Fruit fly (Drosophila melanogaster) whole organism, embryonic: ENCODE measurements around the gene CG31898.
A peak's percentile ranks its signal among the peaks of the same experiment; 100 is the strongest.

Experiments used
- B-H1 ChIP-seq: fragments of 200-800 bp; sonication (Bioruptor generic); IDR thresholded peaks from 3 replicates; pipeline ENCODE4 v1.3.6; 2022; ENCODE audit warnings: missing biosample characterization, missing genetic modification characterization
- Blimp-1 ChIP-seq: fragments of 200-800 bp; sonication (Bioruptor generic); optimal IDR thresholded peaks from 3 replicates; lab custom pipeline; 2018; ENCODE audit warnings: missing biosample characterization, missing genetic modification characterization, mild to moderate bottlenecking, moderate library complexity, missing genetic modification reagents
- CG10274 ChIP-seq: fragments of 200-800 bp; sonication (Bioruptor generic); optimal IDR thresholded peaks from 3 replicates; lab custom pipeline; 2017; ENCODE audit warnings: missing biosample characterization, mild to moderate bottlenecking, missing genetic modification characterization
- CG10565 ChIP-seq: fragments of 200-800 bp; sonication (Bioruptor generic); optimal IDR thresholded peaks from 3 replicates; lab custom pipeline; 2016; ENCODE audit warnings: missing biosample characterization, mild to moderate bottlenecking, missing genetic modification characterization
- CG10979 ChIP-seq: fragments of 200-800 bp; sonication (Bioruptor generic); optimal IDR thresholded peaks from 2 replicates; lab custom pipeline; 2018; ENCODE audit warnings: missing biosample characterization, mild to moderate bottlenecking, missing genetic modification characterization, moderate library complexity
- CG12769 ChIP-seq: fragments of 200-800 bp; sonication (Bioruptor generic); optimal IDR thresholded peaks from 2 replicates; lab custom pipeline; 2019; ENCODE audit warnings: missing biosample characterization, mild to moderate bottlenecking, missing genetic modification characterization, moderate library complexity
- CG17359 ChIP-seq: fragments of 200-800 bp; sonication (Bioruptor generic); optimal IDR thresholded peaks from 3 replicates; lab custom pipeline; 2018; ENCODE audit warnings: missing biosample characterization, mild to moderate bottlenecking, missing genetic modification characterization, moderate library complexity
- CG17802 ChIP-seq: fragments of 200-800 bp; sonication (Bioruptor generic); optimal IDR thresholded peaks from 2 replicates; lab custom pipeline; 2018; ENCODE audit warnings: missing biosample characterization, mild to moderate bottlenecking, missing genetic modification characterization, moderate library complexity
- CG17829 ChIP-seq: fragments of 200-800 bp; optimal IDR thresholded peaks from 2 replicates; lab custom pipeline; 2019; ENCODE audit warnings: missing biosample characterization, mild to moderate bottlenecking, missing genetic modification characterization, moderate library complexity
- CG18262 ChIP-seq: fragments of 200-800 bp; optimal IDR thresholded peaks from 3 replicates; lab custom pipeline; 2019; ENCODE audit warnings: missing biosample characterization, mild to moderate bottlenecking, missing genetic modification characterization, moderate library complexity
- CG2116 ChIP-seq: fragments of 200-800 bp; sonication (Bioruptor generic); optimal IDR thresholded peaks from 3 replicates; lab custom pipeline; 2018; ENCODE audit warnings: missing biosample characterization, mild to moderate bottlenecking, missing genetic modification characterization
- CG30431 ChIP-seq: fragments of 200-800 bp; sonication (Bioruptor generic); optimal IDR thresholded peaks from 2 replicates; lab custom pipeline; 2017; ENCODE audit warnings: missing biosample characterization, missing genetic modification characterization
- CG3065 ChIP-seq: fragments of 200-800 bp; sonication (Bioruptor generic); optimal IDR thresholded peaks from 2 replicates; lab custom pipeline; 2016; ENCODE audit warnings: missing biosample characterization, missing genetic modification characterization
- CG31441 ChIP-seq: fragments of 200-800 bp; sonication (Bioruptor generic); IDR thresholded peaks from 2 replicates; pipeline ENCODE4 v1.3.6; 2022; ENCODE audit warnings: missing biosample characterization, missing genetic modification characterization
- CG3995 ChIP-seq: fragments of 200-800 bp; sonication (Bioruptor generic); optimal IDR thresholded peaks from 3 replicates; lab custom pipeline; 2016; ENCODE audit warnings: missing biosample characterization, missing genetic modification characterization
- CG4328 ChIP-seq: fragments of 200-800 bp; sonication (Bioruptor generic); optimal IDR thresholded peaks from 3 replicates; lab custom pipeline; 2017; ENCODE audit warnings: missing biosample characterization, missing genetic modification reagents, missing genetic modification characterization
- CG6175 ChIP-seq: fragments of 200-800 bp; sonication (Bioruptor generic); IDR thresholded peaks from 3 replicates; pipeline ENCODE4 v1.3.6; 2022; ENCODE audit warnings: missing biosample characterization, missing genetic modification characterization
- CG9215 ChIP-seq: fragments of 200-800 bp; sonication (Bioruptor generic); IDR thresholded peaks from 2 replicates; pipeline ENCODE4 v1.3.6; 2022; ENCODE audit warnings: missing biosample characterization, missing genetic modification characterization
- D19B ChIP-seq: fragments of 200-800 bp; sonication (Bioruptor generic); optimal IDR thresholded peaks from 2 replicates; lab custom pipeline; 2017; ENCODE audit warnings: missing biosample characterization, mild to moderate bottlenecking, missing genetic modification characterization
- H15 ChIP-seq: fragments of 200-800 bp; sonication (Bioruptor generic); IDR thresholded peaks from 3 replicates; pipeline ENCODE4 v1.3.6; 2022; ENCODE audit warnings: missing biosample characterization, missing genetic modification characterization
- HLH4C ChIP-seq: fragments of 200-800 bp; sonication (Bioruptor generic); IDR thresholded peaks from 3 replicates; pipeline ENCODE4 v1.3.6; 2022; ENCODE audit warnings: missing biosample characterization, missing genetic modification characterization; ENCODE audit not compliant: partially characterized antibody
- Hsf ChIP-seq: fragments of 200-800 bp; sonication (Bioruptor generic); optimal IDR thresholded peaks from 3 replicates; lab custom pipeline; 2016; ENCODE audit warnings: missing biosample characterization, missing genetic modification characterization
- Lim3 ChIP-seq: fragments of 200-800 bp; sonication (Bioruptor generic); IDR thresholded peaks from 2 replicates; pipeline ENCODE4 v1.3.6; 2022; ENCODE audit warnings: missing biosample characterization, missing genetic modification characterization
- NK7.1 ChIP-seq: fragments of 200-800 bp; sonication (Bioruptor generic); optimal IDR thresholded peaks from 3 replicates; lab custom pipeline; 2016; ENCODE audit warnings: missing biosample characterization, missing genetic modification characterization
- Nf-YA ChIP-seq: fragments of 200-800 bp; sonication (Bioruptor generic); IDR thresholded peaks from 2 replicates; pipeline ENCODE4 v1.3.6; 2022; ENCODE audit warnings: missing biosample characterization, missing genetic modification characterization
- PHDP ChIP-seq: fragments of 200-800 bp; sonication (Bioruptor generic); optimal IDR thresholded peaks from 3 replicates; lab custom pipeline; 2018; ENCODE audit warnings: missing biosample characterization, mild to moderate bottlenecking, missing genetic modification characterization, moderate library complexity
- Side ChIP-seq: fragments of 200-800 bp; sonication (Bioruptor generic); optimal IDR thresholded peaks from 2 replicates; lab custom pipeline; 2016; ENCODE audit warnings: missing biosample characterization, missing genetic modification characterization
- Six4 ChIP-seq: fragments of 200-800 bp; sonication (Bioruptor generic); optimal IDR thresholded peaks from 2 replicates; lab custom pipeline; 2016; ENCODE audit warnings: missing biosample characterization, missing genetic modification characterization
- Ssrp ChIP-seq: fragments of 200-800 bp; sonication (Bioruptor generic); optimal IDR thresholded peaks from 2 replicates; lab custom pipeline; 2018; ENCODE audit warnings: missing biosample characterization, mild to moderate bottlenecking, missing genetic modification characterization, moderate library complexity
- Xbp1 ChIP-seq: fragments of 200-800 bp; sonication (Bioruptor generic); optimal IDR thresholded peaks from 3 replicates; lab custom pipeline; 2016; ENCODE audit warnings: missing biosample characterization, mild to moderate bottlenecking, missing genetic modification characterization
- Xrp1 ChIP-seq: fragments of 200-800 bp; sonication (Bioruptor generic); IDR thresholded peaks from 2 replicates; pipeline ENCODE4 v1.3.6; 2022; ENCODE audit warnings: missing biosample characterization, missing genetic modification characterization
- ab ChIP-seq: fragments of 200-800 bp; sonication (Bioruptor generic); optimal IDR thresholded peaks from 2 replicates; lab custom pipeline; 2016; ENCODE audit warnings: missing biosample characterization, missing genetic modification characterization
- bbx ChIP-seq: fragments of 200-800 bp; sonication (Bioruptor generic); IDR thresholded peaks from 2 replicates; pipeline ENCODE4 v1.3.6; 2022; ENCODE audit warnings: missing biosample characterization, missing genetic modification characterization; ENCODE audit not compliant: partially characterized antibody
- cg ChIP-seq: fragments of 200-800 bp; sonication (Bioruptor generic); optimal IDR thresholded peaks from 3 replicates; lab custom pipeline; 2019; ENCODE audit warnings: missing biosample characterization, mild to moderate bottlenecking, missing genetic modification characterization, moderate library complexity
- chinmo ChIP-seq: fragments of 200-800 bp; sonication (Bioruptor generic); IDR thresholded peaks from 4 replicates; pipeline ENCODE4 v1.3.6; 2022; ENCODE audit warnings: missing biosample characterization, missing genetic modification characterization; ENCODE audit not compliant: partially characterized antibody
- dati ChIP-seq: fragments of 200-800 bp; sonication (Bioruptor generic); IDR thresholded peaks from 2 replicates; pipeline ENCODE4 v1.3.6; 2022; ENCODE audit warnings: missing biosample characterization, missing genetic modification characterization
- eyg ChIP-seq: fragments of 200-800 bp; sonication (Bioruptor generic); optimal IDR thresholded peaks from 3 replicates; lab custom pipeline; 2016; ENCODE audit warnings: missing biosample characterization, missing genetic modification characterization
- ftz-f1 ChIP-seq: fragments of 200-800 bp; sonication (Bioruptor generic); optimal IDR thresholded peaks from 2 replicates; lab custom pipeline; 2016; ENCODE audit warnings: missing biosample characterization, missing genetic modification characterization
- h ChIP-seq: fragments of >200 bp; optimal IDR thresholded peaks from 2 replicates; lab custom pipeline; 2017
- insv ChIP-seq, 2 experiments: fragments of 200-800 bp; sonication (Bioruptor generic); optimal IDR thresholded peaks; 3 replicates each; lab custom pipeline; 2016 to 2018; ENCODE audit warnings: missing biosample characterization in 2 of 2, missing genetic modification characterization in 2 of 2
- lilli ChIP-seq: fragments of 200-800 bp; sonication (Bioruptor generic); optimal IDR thresholded peaks from 3 replicates; lab custom pipeline; 2016; ENCODE audit warnings: missing biosample characterization, missing genetic modification characterization
- phol ChIP-seq: fragments of 200-800 bp; sonication (Bioruptor generic); optimal IDR thresholded peaks from 3 replicates; lab custom pipeline; 2018; ENCODE audit warnings: missing biosample characterization, mild to moderate bottlenecking, missing genetic modification characterization, moderate library complexity
- pros ChIP-seq: fragments of 200-800 bp; sonication (Bioruptor generic); optimal IDR thresholded peaks from 3 replicates; lab custom pipeline; 2019; ENCODE audit warnings: missing biosample characterization, mild to moderate bottlenecking, missing genetic modification characterization, moderate library complexity
- rib ChIP-seq: fragments of 200-800 bp; sonication (Bioruptor generic); IDR thresholded peaks from 2 replicates; pipeline ENCODE4 v1.3.6; 2022; ENCODE audit warnings: missing biosample characterization, missing genetic modification characterization
- slbo ChIP-seq: fragments of 200-800 bp; sonication (Bioruptor generic); IDR thresholded peaks from 2 replicates; pipeline ENCODE4 v1.3.6; 2022; ENCODE audit warnings: missing biosample characterization, missing genetic modification characterization
- slp2 ChIP-seq: fragments of 200-800 bp; sonication (Bioruptor generic); optimal IDR thresholded peaks from 2 replicates; lab custom pipeline; 2016; ENCODE audit warnings: missing biosample characterization, missing genetic modification characterization
- twi ChIP-seq: fragments of 200-800 bp; optimal IDR thresholded peaks from 2 replicates; lab custom pipeline; 2019; ENCODE audit warnings: missing biosample characterization, mild to moderate bottlenecking, missing genetic modification characterization, moderate library complexity
- vnd ChIP-seq: fragments of 200-800 bp; sonication (Bioruptor generic); IDR thresholded peaks from 3 replicates; pipeline ENCODE4 v1.3.6; 2022; ENCODE audit warnings: missing biosample characterization, missing genetic modification characterization; ENCODE audit not compliant: partially characterized antibody

CG31898 gene

DNA sequence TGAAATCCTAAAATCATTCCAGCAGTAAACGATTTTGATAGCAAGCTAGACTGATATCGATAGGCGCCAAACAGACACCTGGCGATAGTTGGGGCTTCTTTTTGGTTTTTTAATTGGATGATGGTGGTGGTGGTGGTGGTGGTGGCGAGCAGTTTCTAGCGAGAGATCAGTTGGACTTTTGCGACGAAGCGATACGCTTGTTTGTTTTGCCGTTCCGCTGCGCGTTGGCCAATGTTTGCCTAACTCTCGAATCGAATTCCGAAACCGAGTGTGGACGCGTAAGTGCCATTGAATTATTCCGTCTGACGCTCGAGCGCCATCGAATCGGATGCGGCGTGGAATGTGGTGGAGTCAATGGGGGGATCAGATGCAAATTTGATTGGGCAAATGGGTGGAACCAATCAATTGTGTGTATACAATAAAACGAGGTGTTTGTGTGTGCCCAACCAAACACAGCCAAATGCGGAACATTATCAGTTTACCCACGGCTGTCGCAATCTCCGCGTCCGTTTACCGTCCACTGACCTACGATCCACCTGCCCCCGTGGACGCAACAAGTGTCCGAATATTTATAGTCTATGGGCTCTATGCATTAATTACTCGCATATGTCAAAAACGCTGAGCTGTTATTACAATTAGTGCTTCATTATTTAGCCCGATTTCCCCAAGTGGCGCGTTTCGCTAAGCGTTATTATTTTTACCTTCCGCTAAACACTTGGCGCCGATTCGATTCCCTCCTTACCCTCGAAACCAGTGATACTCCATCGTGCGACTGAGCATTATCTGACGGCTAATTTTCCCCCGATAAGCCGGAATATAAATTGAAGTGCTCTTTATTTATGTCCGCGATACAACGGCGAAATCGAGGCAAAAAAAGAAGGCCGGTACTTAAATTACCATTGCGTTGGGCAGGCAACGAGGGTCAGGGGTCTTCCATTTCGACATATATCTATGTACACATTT is 29.6 kb upstream of the CG31898 start, which contains the start of gene CG17292 (continued):
- TF ChIP-seq Nf-YA (GFP tag; lab: Robert Waterston, UW), result peak; percentile 41; the same call in 1 of the 2 replicates
- TF ChIP-seq Hsf, result no peak
- peak; percentile 58; the same call in 2 of the 3 replicates for TF ChIP-seq CG6175 (GFP tag; lab: Robert Waterston, UW)
- TF ChIP-seq Xbp1 (GFP tag; lab: Kevin White, UChicago), result peak; percentile 12
- TF ChIP-seq h, result no peak
- 0 out of 2 replicates have a peak, but pooled peaks have one; percentile 9 for TF ChIP-seq dati (GFP tag; lab: Robert Waterston, UW)
- peak; percentile 95 for TF ChIP-seq bbx (GFP tag; lab: Robert Waterston, UW)
- peak; percentile 54 for TF ChIP-seq PHDP
- peak; percentile 9 for TF ChIP-seq CG4328 (GFP tag; lab: Kevin White, UChicago)
- TF ChIP-seq vnd (GFP tag; lab: Robert Waterston, UW), result peak; percentile 80
- TF ChIP-seq NK7.1, result peak; percentile 21
- TF ChIP-seq Side (GFP tag; lab: Kevin White, UChicago), result peak; percentile 43
- TF ChIP-seq CG17802 (tag; lab: Kevin White, UChicago), result no peak
- no peak for TF ChIP-seq twi
- TF ChIP-seq CG2116 (GFP tag; lab: Kevin White, UChicago), result peak; percentile 58
- TF ChIP-seq H15 (GFP tag; lab: Robert Waterston, UW), result peak; percentile 35; the same call in 1 of the 3 replicates
- no peak for TF ChIP-seq pros (GFP tag; lab: Kevin White, UChicago)
- TF ChIP-seq CG30431 (GFP tag; lab: Kevin White, UChicago), result no peak
- no peak for TF ChIP-seq D19B
- TF ChIP-seq cg (GFP tag; lab: Kevin White, UChicago), result peak; percentile 51
- no peak for TF ChIP-seq CG3065 (GFP tag; lab: Kevin White, UChicago)
- no peak for TF ChIP-seq CG18262 (tag; lab: Kevin White, UChicago)
- TF ChIP-seq eyg (GFP tag; lab: Kevin White, UChicago), result peak; percentile 15
- TF ChIP-seq Ssrp, result peak; percentile 3
- TF ChIP-seq CG12769 (tag; lab: Kevin White, UChicago), result peak; percentile 75
- peak; percentile 13 for TF ChIP-seq CG10274 (GFP tag; lab: Kevin White, UChicago)
- TF ChIP-seq ftz-f1, result peak; percentile 67
- TF ChIP-seq Blimp-1 (GFP tag; lab: Kevin White, UChicago), result peak; percentile 32
- no peak for TF ChIP-seq insv (GFP tag; optimal IDR thresholded peaks at IDR 0.05; lab: Kevin White, UChicago)
- TF ChIP-seq ab (GFP tag; lab: Kevin White, UChicago), result no peak
- 0 out of 2 replicates have a peak, but pooled peaks have one; percentile 14 for TF ChIP-seq Lim3 (GFP tag; lab: Robert Waterston, UW)
- peak; percentile 92 for TF ChIP-seq rib (GFP tag; lab: Robert Waterston, UW)
- TF ChIP-seq CG3995 (GFP tag; lab: Kevin White, UChicago), result peak; percentile 19
- no peak for TF ChIP-seq CG17829 (tag; lab: Kevin White, UChicago)
- TF ChIP-seq slbo (GFP tag; lab: Robert Waterston, UW), result peak; percentile 69
- peak; percentile 63 for TF ChIP-seq Xrp1 (GFP tag; lab: Robert Waterston, UW)
- TF ChIP-seq lilli, result peak; percentile 47
- peak; percentile 38 for TF ChIP-seq CG17359 (tag; lab: Kevin White, UChicago)
- TF ChIP-seq HLH4C (GFP tag; lab: Robert Waterston, UW), result peak; percentile 89
- no peak for TF ChIP-seq CG9215 (GFP tag; lab: Robert Waterston, UW)
- TF ChIP-seq phol (tag; lab: Kevin White, UChicago), result peak; percentile 27
- no peak; the same call in 2 of the 3 replicates for TF ChIP-seq B-H1
- TF ChIP-seq CG10565 (GFP tag; lab: Kevin White, UChicago), result no peak
- peak; percentile 93 for TF ChIP-seq chinmo (GFP tag; lab: Robert Waterston, UW)
- no peak for TF ChIP-seq Six4 (GFP tag; lab: Kevin White, UChicago)
- no peak for TF ChIP-seq slp2 (GFP tag; lab: Kevin White, UChicago)
- peak; percentile 8 for TF ChIP-seq CG10979 (tag; lab: Kevin White, UChicago)
- TF ChIP-seq CG31441 (GFP tag; lab: Robert Waterston, UW), result 0 out of 2 replicates have a peak, but pooled peaks have one; percentile 11
